Worm (Caenorhabditis elegans) whole organism, L2 larva: ENCODE data around the gene C33F10.14.

Experiments
- C34F6.9 ChIP-seq: fragments of 150-350 bp; optimal IDR thresholded peaks from 2 replicates; lab custom pipeline; 2014; ENCODE audit warnings: missing biosample characterization, missing genetic modification characterization
- F13H6.1 ChIP-seq: sonication (generic microtip); optimal IDR thresholded peaks from 2 replicates; lab custom pipeline; 2016; ENCODE audit warnings: missing genetic modification characterization, missing compliant biosample characterization
- R02D3.7 ChIP-seq: fragments of 150-350 bp; optimal IDR thresholded peaks from 2 replicates; lab custom pipeline; 2014; ENCODE audit warnings: missing biosample characterization, missing genetic modification characterization
- Y55F3AM.14 ChIP-seq: fragments of 200-800 bp; sonication (Bioruptor generic); optimal IDR thresholded peaks from 2 replicates; lab custom pipeline; 2018; ENCODE audit warnings: mild to moderate bottlenecking, missing genetic modification characterization, missing compliant biosample characterization
- ZK546.5 ChIP-seq: sonication (generic microtip); optimal IDR thresholded peaks from 2 replicates; lab custom pipeline; 2017; ENCODE audit warnings: missing biosample characterization, missing genetic modification characterization
- aly-2 ChIP-seq: fragments of 150-350 bp; optimal IDR thresholded peaks from 2 replicates; lab custom pipeline; 2014; ENCODE audit warnings: missing biosample characterization, missing genetic modification characterization
- ama-1 ChIP-seq: fragments of 150-350 bp; optimal IDR thresholded peaks from 2 replicates; lab custom pipeline; 2018; ENCODE audit warnings: inconsistent platforms
- blmp-1 ChIP-seq: sonication (generic microtip); optimal IDR thresholded peaks from 2 replicates; lab custom pipeline; 2017; ENCODE audit warnings: missing genetic modification characterization, mild to moderate bottlenecking, missing compliant biosample characterization, antibody characterized with exemption, moderate library complexity; ENCODE audit not compliant: insufficient read depth
- ceh-16 ChIP-seq: fragments of 150-350 bp; optimal IDR thresholded peaks from 2 replicates; lab custom pipeline; 2014; ENCODE audit warnings: missing biosample characterization, missing genetic modification characterization
- ceh-82 ChIP-seq: fragments of 150-350 bp; optimal IDR thresholded peaks from 2 replicates; lab custom pipeline; 2014; ENCODE audit warnings: missing biosample characterization, missing genetic modification characterization
- crh-2 ChIP-seq: sonication (generic microtip); optimal IDR thresholded peaks from 2 replicates; lab custom pipeline; 2017; ENCODE audit warnings: missing biosample characterization, missing genetic modification characterization
- dmd-4 ChIP-seq: sonication (generic microtip); optimal IDR thresholded peaks from 2 replicates; lab custom pipeline; 2017; ENCODE audit warnings: missing biosample characterization, missing genetic modification characterization
- fos-1 ChIP-seq: fragments of 150-350 bp; optimal IDR thresholded peaks from 2 replicates; lab custom pipeline; 2014; ENCODE audit warnings: missing biosample characterization, missing genetic modification characterization
- gmeb-1 ChIP-seq: fragments of 150-350 bp; optimal IDR thresholded peaks from 2 replicates; lab custom pipeline; 2014; ENCODE audit warnings: missing biosample characterization, missing genetic modification characterization
- lin-13 ChIP-seq: fragments of 150-350 bp; optimal IDR thresholded peaks from 2 replicates; lab custom pipeline; 2014; ENCODE audit warnings: missing biosample characterization, missing genetic modification reagents, missing genetic modification characterization
- lsy-2 ChIP-seq, 2 experiments: fragments of 150-350 bp in 1 of 2; sonication (generic microtip) in 1 of 2; optimal IDR thresholded peaks; 2 replicates each; lab custom pipeline; 2014 to 2017; ENCODE audit warnings: missing biosample characterization in 2 of 2, missing genetic modification characterization in 2 of 2
- mab-5 ChIP-seq: fragments of 150-350 bp; optimal IDR thresholded peaks from 2 replicates; lab custom pipeline; 2014; ENCODE audit warnings: missing biosample characterization, missing genetic modification characterization
- mbf-1 ChIP-seq: sonication (generic microtip); optimal IDR thresholded peaks from 2 replicates; lab custom pipeline; 2017; ENCODE audit warnings: missing biosample characterization, missing genetic modification characterization
- mdl-1 ChIP-seq, 2 experiments: fragments of 150-350 bp in 1 of 2; sonication (generic microtip) in 1 of 2; optimal IDR thresholded peaks; 2 replicates each; lab custom pipeline; 2017; ENCODE audit warnings: missing biosample characterization in 2 of 2, missing genetic modification characterization in 2 of 2
- nhr-11 ChIP-seq: fragments of 150-350 bp; optimal IDR thresholded peaks from 2 replicates; lab custom pipeline; 2014; ENCODE audit warnings: missing biosample characterization, missing genetic modification characterization
- nhr-12 ChIP-seq: fragments of 150-350 bp; optimal IDR thresholded peaks from 2 replicates; lab custom pipeline; 2014; ENCODE audit warnings: missing biosample characterization, missing genetic modification characterization
- nhr-21 ChIP-seq: fragments of 150-350 bp; optimal IDR thresholded peaks from 2 replicates; lab custom pipeline; 2014; ENCODE audit warnings: missing biosample characterization, missing genetic modification characterization
- nhr-23 ChIP-seq: fragments of 150-350 bp; optimal IDR thresholded peaks from 2 replicates; lab custom pipeline; 2014; ENCODE audit warnings: missing biosample characterization, missing genetic modification reagents, missing genetic modification characterization
- nhr-237 ChIP-seq: fragments of 150-350 bp; optimal IDR thresholded peaks from 2 replicates; lab custom pipeline; 2014; ENCODE audit warnings: missing biosample characterization, missing genetic modification characterization
- nhr-25 ChIP-seq: fragments of 150-350 bp; sonication (generic microtip); optimal IDR thresholded peaks from 3 replicates; lab custom pipeline; 2014; ENCODE audit warnings: missing biosample characterization, missing genetic modification characterization
- nhr-6 ChIP-seq: fragments of 150-350 bp; optimal IDR thresholded peaks from 2 replicates; lab custom pipeline; 2014; ENCODE audit warnings: missing biosample characterization, missing genetic modification characterization
- nhr-77 ChIP-seq: fragments of 150-350 bp; optimal IDR thresholded peaks from 2 replicates; lab custom pipeline; 2014; ENCODE audit warnings: missing biosample characterization, missing genetic modification characterization
- peb-1 ChIP-seq: fragments of 150-350 bp; optimal IDR thresholded peaks from 2 replicates; lab custom pipeline; 2014; ENCODE audit warnings: missing biosample characterization, missing genetic modification characterization
- sem-4 ChIP-seq: fragments of 150-350 bp; optimal IDR thresholded peaks from 2 replicates; lab custom pipeline; 2014; ENCODE audit warnings: missing biosample characterization, missing genetic modification reagents, missing genetic modification characterization
- sma-3 ChIP-seq: sonication (generic microtip); optimal IDR thresholded peaks from 2 replicates; lab custom pipeline; 2016; ENCODE audit warnings: missing genetic modification reagents, missing genetic modification characterization, missing compliant biosample characterization
- sma-9 ChIP-seq, 2 experiments: fragments of 150-350 bp in 1 of 2; sonication (generic microtip) in 1 of 2; optimal IDR thresholded peaks; 2 replicates each; lab custom pipeline; 2014 to 2016; ENCODE audit warnings: missing genetic modification characterization in 2 of 2, mild to moderate bottlenecking in 1 of 2, missing biosample characterization in 1 of 2, missing compliant biosample characterization in 1 of 2, missing genetic modification reagents in 1 of 2, moderate library complexity in 1 of 2
- snpc-4 ChIP-seq: fragments of 150-350 bp; optimal IDR thresholded peaks from 2 replicates; lab custom pipeline; 2014; ENCODE audit warnings: missing biosample characterization, missing genetic modification characterization
- unc-55 ChIP-seq: fragments of 150-350 bp; sonication (generic microtip); optimal IDR thresholded peaks from 3 replicates; lab custom pipeline; 2014; ENCODE audit warnings: missing biosample characterization, missing genetic modification reagents, missing genetic modification characterization
- zag-1 ChIP-seq: fragments of 150-350 bp; optimal IDR thresholded peaks from 2 replicates; lab custom pipeline; 2014; ENCODE audit warnings: missing biosample characterization, missing genetic modification characterization

C33F10.14 gene

DNA sequence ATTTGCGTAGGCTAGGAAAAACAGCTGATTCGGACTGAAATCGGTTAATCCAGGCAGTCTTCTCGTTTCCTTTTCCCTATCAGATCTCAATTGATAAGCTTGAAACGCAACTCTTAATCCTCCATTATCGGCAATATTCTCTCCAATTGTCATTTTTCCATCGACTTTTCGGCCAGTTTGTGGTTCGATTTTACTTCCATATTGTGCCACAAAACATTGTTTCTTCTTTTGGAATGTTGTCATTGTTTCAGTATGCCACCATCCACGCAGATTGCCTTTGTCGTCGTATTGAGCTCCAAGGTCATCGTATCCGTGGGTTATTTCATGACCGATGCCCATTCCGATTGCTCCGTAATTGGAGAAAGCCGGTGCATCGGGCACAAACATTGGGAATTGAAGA lies 21.4 kb upstream of the C33F10.14 start:
- no peak for TF ChIP-seq gmeb-1 (tag; lab: Kevin White, UChicago)
- no peak for TF ChIP-seq nhr-6 (tag; lab: Kevin White, UChicago)

DNA sequence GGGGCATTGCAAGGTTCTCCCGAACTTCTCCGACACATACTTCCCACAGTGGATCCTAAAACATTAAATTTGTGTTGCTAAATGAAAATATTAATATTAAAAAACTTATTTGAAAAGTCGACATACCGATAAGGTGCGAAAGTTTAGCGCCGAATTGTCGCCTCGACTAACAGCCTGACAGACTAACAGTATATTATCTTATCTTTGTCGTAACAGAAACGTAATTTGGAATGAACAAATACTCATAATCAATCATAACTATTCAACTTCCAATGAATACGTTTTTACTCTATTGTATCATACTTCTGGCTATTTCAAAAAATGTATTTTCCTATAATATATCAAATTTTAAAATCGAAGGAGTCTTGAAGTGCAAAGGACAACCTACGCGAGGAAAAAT lies 20.2 kb upstream of the C33F10.14 start, which contains the start of gene F26G1.11:
F26G1.11 (plus strand) TSS at position 205 of the 400 bp plus-strand sequence.
- TF ChIP-seq peb-1 (tag; lab: Kevin White, UChicago), result no peak
- TF ChIP-seq fos-1 (tag; lab: Kevin White, UChicago), result peak; percentile 90
- TF ChIP-seq crh-2, result peak; percentile 16
- TF ChIP-seq sma-9 (GFP tag; optimal IDR thresholded peaks at IDR 0.05; lab: Kevin White, UChicago), result peak; percentile 18
- TF ChIP-seq sma-9 (tag; optimal IDR thresholded peaks at IDR 0.05; lab: Kevin White, UChicago), result no peak
- TF ChIP-seq, all 48 proteins: peak for 3

DNA sequence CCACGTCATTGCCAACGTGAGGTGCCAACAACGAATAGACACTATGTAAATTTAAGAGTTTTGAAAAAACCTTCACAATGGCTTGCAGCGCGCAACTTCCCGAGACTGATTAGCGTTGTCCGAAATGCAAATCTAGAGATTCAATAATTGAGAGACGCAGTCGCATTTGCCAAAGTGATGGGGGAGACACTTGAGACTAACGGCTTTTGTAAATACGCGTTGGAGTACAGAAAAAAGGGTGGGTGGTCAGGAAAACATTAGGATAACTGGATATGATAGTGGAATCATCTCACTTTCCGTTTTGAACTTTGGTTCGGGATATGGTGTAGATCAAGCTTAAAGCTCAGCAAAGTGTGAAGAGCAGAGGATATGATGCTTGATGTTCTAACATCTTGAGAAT lies 17.4 kb upstream of the C33F10.14 start:
- TF ChIP-seq dmd-4 (tag; lab: Kevin White, UChicago) (no peak), nhr-25 (tag; lab: Kevin White, UChicago) (no peak), snpc-4 (tag; lab: Kevin White, UChicago) (no peak), ceh-16 (tag; lab: Kevin White, UChicago) (no peak), nhr-77 (tag; lab: Kevin White, UChicago) (no peak), gmeb-1 (tag; lab: Kevin White, UChicago) (no peak), nhr-23 (tag; lab: Kevin White, UChicago) (no peak), peb-1 (tag; lab: Kevin White, UChicago) (no peak), ceh-82 (no peak), aly-2 (tag; lab: Kevin White, UChicago) (no peak), crh-2 (no peak), fos-1 (tag; lab: Kevin White, UChicago) (no peak), nhr-237 (tag; lab: Kevin White, UChicago) (no peak), ama-1 (lab: Kevin White, UChicago) (no peak), blmp-1 (no peak)

DNA sequence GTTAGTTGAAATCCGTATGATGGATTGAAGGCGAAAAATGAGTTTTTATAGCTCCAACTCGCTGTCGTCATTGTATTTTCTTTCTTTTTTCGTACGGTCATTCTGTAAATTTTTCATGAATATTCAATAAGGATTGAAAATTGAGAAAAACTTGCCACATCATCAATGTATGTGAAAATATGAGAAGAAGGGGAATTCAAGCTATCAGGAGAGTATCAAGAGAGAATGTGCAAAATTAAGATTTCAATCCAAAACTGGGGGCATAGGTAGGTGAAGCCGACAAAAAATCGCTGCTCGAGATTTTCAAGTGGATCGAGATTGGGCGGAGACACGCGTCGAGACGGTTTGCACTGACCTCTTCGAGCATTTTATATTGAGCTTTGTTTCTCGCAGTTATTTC lies 12.7 kb upstream of the C33F10.14 start, which contains the start of gene nep-12:
nep-12 (minus strand) TSS at position 101 of the 400 bp plus-strand sequence.
- no peak for TF ChIP-seq fos-1 (tag; lab: Kevin White, UChicago)
- TF ChIP-seq nhr-21 (tag; lab: Kevin White, UChicago), result no peak
- no peak for TF ChIP-seq unc-55 (GFP tag; lab: Kevin White, UChicago)
- TF ChIP-seq ceh-82, result no peak
- TF ChIP-seq ZK546.5 (tag; lab: Kevin White, UChicago), result no peak
- TF ChIP-seq Y55F3AM.14 (GFP tag; lab: Kevin White, UChicago), result no peak
- no peak for TF ChIP-seq nhr-12 (tag; lab: Kevin White, UChicago)
- TF ChIP-seq peb-1 (tag; lab: Kevin White, UChicago), result no peak
- no peak for TF ChIP-seq zag-1 (tag; lab: Kevin White, UChicago)
- TF ChIP-seq nhr-77 (tag; lab: Kevin White, UChicago), result no peak
- TF ChIP-seq snpc-4 (tag; lab: Kevin White, UChicago), result no peak
- TF ChIP-seq ama-1 (lab: Kevin White, UChicago), result no peak
- TF ChIP-seq lsy-2 (tag; optimal IDR thresholded peaks at IDR 0.05; lab: Kevin White, UChicago), result no peak
- no peak for TF ChIP-seq lin-13 (GFP tag; lab: Kevin White, UChicago)
- TF ChIP-seq gmeb-1 (tag; lab: Kevin White, UChicago), result no peak

DNA sequence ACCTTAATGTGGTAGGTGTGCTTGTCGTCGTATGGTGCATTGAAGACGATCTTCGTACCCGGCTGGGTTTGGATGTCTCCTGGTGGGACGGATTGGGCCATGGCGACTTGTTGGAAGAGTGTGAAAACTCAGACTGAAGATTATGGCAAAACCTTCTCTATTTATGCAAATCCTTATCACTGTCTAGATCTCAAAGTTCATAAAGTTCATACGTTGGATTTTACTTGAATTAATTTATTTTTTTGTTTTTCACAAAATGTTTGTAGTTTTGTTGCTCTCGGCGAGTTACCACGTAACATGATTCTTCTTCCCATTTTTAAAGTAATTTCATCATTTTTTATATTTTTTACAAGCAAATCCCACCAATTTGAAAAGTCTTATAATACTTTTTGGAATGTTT lies 11.0 kb upstream of the C33F10.14 start, which contains the start of gene msp-3:
msp-3 (minus strand) TSS at position 101 of the 400 bp plus-strand sequence.
- TF ChIP-seq ZK546.5 (tag; lab: Kevin White, UChicago) (no peak), mdl-1 (tag; optimal IDR thresholded peaks at IDR 0.05; lab: Kevin White, UChicago) (no peak), mab-5 (tag; lab: Kevin White, UChicago) (no peak), crh-2 (no peak), nhr-6 (tag; lab: Kevin White, UChicago) (no peak), blmp-1 (no peak), C34F6.9 (no peak), F13H6.1 (tag; lab: Kevin White, UChicago) (no peak), mbf-1 (tag; lab: Kevin White, UChicago) (no peak), lin-13 (GFP tag; lab: Kevin White, UChicago) (no peak)

DNA sequence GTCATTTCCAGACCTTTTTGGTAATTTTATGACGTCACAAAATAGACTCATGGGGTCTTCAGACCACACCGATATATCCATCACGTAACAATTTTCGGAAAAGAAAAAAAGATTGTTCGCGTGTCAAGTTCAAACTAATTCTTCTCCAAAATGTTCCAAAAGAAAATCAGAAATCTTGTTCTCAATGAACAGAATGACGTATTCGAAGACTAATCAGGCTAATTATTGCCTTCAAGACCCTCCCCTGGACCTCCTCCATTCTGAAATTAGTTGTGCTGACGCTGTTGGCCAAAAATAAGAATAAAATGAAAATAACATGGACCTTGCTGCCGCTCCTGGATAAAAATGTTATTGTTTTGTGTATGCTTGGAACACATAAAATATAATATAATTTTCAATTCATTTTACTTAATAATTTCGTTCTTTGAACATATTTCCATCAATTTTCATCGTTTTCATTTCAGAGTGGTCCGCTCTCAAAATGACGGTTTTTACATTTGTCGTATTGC lies 7.3 kb upstream of the C33F10.14 start, which contains the start of gene F26G1.15:
F26G1.15 (plus strand) TSS at position 459 of the 509 bp plus-strand sequence.
- TF ChIP-seq mab-5 (tag; lab: Kevin White, UChicago), result no peak
- TF ChIP-seq ceh-16 (tag; lab: Kevin White, UChicago), result no peak
- no peak for TF ChIP-seq mdl-1 (tag; optimal IDR thresholded peaks at IDR 0.05; lab: Kevin White, UChicago)
- TF ChIP-seq F13H6.1 (tag; lab: Kevin White, UChicago), result no peak
- TF ChIP-seq nhr-11, result no peak
- TF ChIP-seq ama-1 (lab: Kevin White, UChicago), result no peak
- TF ChIP-seq nhr-25 (tag; lab: Kevin White, UChicago), result no peak
- TF ChIP-seq R02D3.7 (tag; lab: Kevin White, UChicago), result no peak
- TF ChIP-seq sem-4 (tag; lab: Kevin White, UChicago), result no peak
- no peak for TF ChIP-seq sma-3 (GFP tag; lab: Kevin White, UChicago)
